Worm (Caenorhabditis elegans) whole organism, L4/young adult: Measurements from ENCODE around the gene npp-16.

Experiments used
- W03F9.2 ChIP-seq: fragments of 150-350 bp; optimal IDR thresholded peaks from 2 replicates; lab custom pipeline; 2014; ENCODE audit warnings: missing biosample characterization, missing genetic modification characterization
- dao-5 ChIP-seq: sonication (generic microtip); optimal IDR thresholded peaks from 2 replicates; lab custom pipeline; 2016; ENCODE audit warnings: missing genotype, missing genetic modification characterization, moderate library complexity, missing compliant biosample characterization
- him-1 ChIP-seq: sonication (generic microtip); optimal IDR thresholded peaks from 2 replicates; lab custom pipeline; 2016; ENCODE audit warnings: missing genotype, missing genetic modification reagents, missing genetic modification characterization, missing compliant biosample characterization

- TF ChIP-seq dao-5 (tag; lab: Kevin White, UChicago), result no peak
- TF ChIP-seq him-1, result no peak
- no peak for TF ChIP-seq W03F9.2 (tag; lab: Kevin White, UChicago)
These were observed 7.1 kb upstream of the npp-16 start, which contains the start of gene fbxb-24 for ce11 chrIII:11908660-11909059.
